Worm (Caenorhabditis elegans) whole organism, early embryonic: ENCODE measurements around the gene acox-1.6.
A peak's percentile ranks its signal among the peaks of the same experiment; 100 is the strongest.

ENCODE experiments used
- B0310.2 ChIP-seq: sonication (generic microtip); optimal IDR thresholded peaks from 2 replicates; lab custom pipeline; 2016; ENCODE audit warnings: mild to moderate bottlenecking, missing genetic modification characterization, missing compliant biosample characterization
- F13C5.2 ChIP-seq: sonication (generic microtip); optimal IDR thresholded peaks from 2 replicates; lab custom pipeline; 2017; ENCODE audit warnings: mild to moderate bottlenecking, missing genetic modification characterization, inconsistent platforms, missing compliant biosample characterization
- aly-1 ChIP-seq: sonication (generic microtip); optimal IDR thresholded peaks from 2 replicates; lab custom pipeline; 2016; ENCODE audit warnings: missing genetic modification characterization, missing compliant biosample characterization
- ama-1 ChIP-seq: fragments of 150-350 bp; optimal IDR thresholded peaks from 2 replicates; lab custom pipeline; 2014
- ceh-13 ChIP-seq: fragments of 200-800 bp; sonication (Bioruptor generic); optimal IDR thresholded peaks from 2 replicates; lab custom pipeline; 2018; ENCODE audit warnings: mild to moderate bottlenecking, missing genetic modification characterization, missing compliant biosample characterization
- ceh-36 ChIP-seq: sonication (generic microtip); optimal IDR thresholded peaks from 2 replicates; lab custom pipeline; 2016; ENCODE audit warnings: missing genetic modification characterization, inconsistent platforms, missing compliant biosample characterization
- ets-7 ChIP-seq: sonication (generic microtip); optimal IDR thresholded peaks from 2 replicates; lab custom pipeline; 2016; ENCODE audit warnings: missing genotype, missing genetic modification characterization, missing compliant biosample characterization
- flt-1 ChIP-seq: fragments of 200-800 bp; sonication (Bioruptor generic); IDR thresholded peaks from 2 replicates; pipeline ENCODE4 v1.3.6; 2022; ENCODE audit warnings: missing genetic modification characterization, missing compliant biosample characterization
- hmbx-1 ChIP-seq: sonication (generic microtip); optimal IDR thresholded peaks from 2 replicates; lab custom pipeline; 2016; ENCODE audit warnings: mild to moderate bottlenecking, missing genetic modification characterization, missing compliant biosample characterization
- hmg-4 ChIP-seq: fragments of 200-800 bp; sonication (Bioruptor generic); optimal IDR thresholded peaks from 2 replicates; lab custom pipeline; 2018; ENCODE audit warnings: mild to moderate bottlenecking, missing genetic modification characterization, missing compliant biosample characterization
- hnd-1 ChIP-seq: sonication (generic microtip); optimal IDR thresholded peaks from 2 replicates; lab custom pipeline; 2016; ENCODE audit warnings: missing genetic modification characterization, missing compliant biosample characterization
- pes-1 ChIP-seq: fragments of 200-800 bp; sonication (Bioruptor generic); IDR thresholded peaks from 2 replicates; pipeline ENCODE4 v1.3.6; 2022; ENCODE audit warnings: missing genetic modification reagents, missing genetic modification characterization, missing compliant biosample characterization
- scrt-1 ChIP-seq: fragments of 200-800 bp; sonication (Bioruptor generic); IDR thresholded peaks from 2 replicates; pipeline ENCODE4 v1.3.6; 2022; ENCODE audit warnings: missing genetic modification characterization, missing compliant biosample characterization
- sea-1 ChIP-seq: fragments of 200-800 bp; sonication (Bioruptor generic); conservative IDR thresholded peaks from 2 replicates; pipeline ENCODE4 v1.3.6; 2022; ENCODE audit warnings: missing genetic modification characterization, missing compliant biosample characterization
- tbx-11 ChIP-seq: fragments of 200-800 bp; sonication (Bioruptor generic); IDR thresholded peaks from 2 replicates; pipeline ENCODE4 v1.3.6; 2022; ENCODE audit warnings: missing genetic modification characterization, missing compliant biosample characterization
- tbx-37 ChIP-seq: fragments of 200-800 bp; sonication (Bioruptor generic); conservative IDR thresholded peaks from 2 replicates; pipeline ENCODE4 v1.3.6; 2022; ENCODE audit warnings: missing genetic modification reagents, missing genetic modification characterization, missing compliant biosample characterization
- tra-4 ChIP-seq: sonication (generic microtip); optimal IDR thresholded peaks from 2 replicates; lab custom pipeline; 2017; ENCODE audit warnings: missing genetic modification characterization, missing compliant biosample characterization

The acox-1.6 gene

ce11 chrX:15847543-15848087 lies 9.3 kb upstream of the acox-1.6 start, which contains the start of gene F59F4.3:
F59F4.3 (minus strand) TSS chrX:15847593.
- no peak for TF ChIP-seq hmg-4
- no peak for TF ChIP-seq hmbx-1
- no peak for TF ChIP-seq scrt-1
- TF ChIP-seq flt-1 (GFP tag; lab: Robert Waterston, UW) = no peak
- no peak for TF ChIP-seq tra-4
- TF ChIP-seq ceh-13 = no peak
- TF ChIP-seq aly-1 (tag; lab: Kevin White, UChicago) = no peak
- no peak for TF ChIP-seq tbx-11 (GFP tag; lab: Robert Waterston, UW)
- TF ChIP-seq ama-1 (lab: Kevin White, UChicago) = no peak
- TF ChIP-seq sea-1 (GFP tag; lab: Robert Waterston, UW) = no peak
- no peak for TF ChIP-seq B0310.2
- TF ChIP-seq ets-7 (tag; lab: Kevin White, UChicago) = no peak
- TF ChIP-seq pes-1 (GFP tag; lab: Robert Waterston, UW) = no peak
- no peak for TF ChIP-seq hnd-1 (tag; lab: Kevin White, UChicago)
- TF ChIP-seq ceh-36 (tag; lab: Kevin White, UChicago) = no peak
- TF ChIP-seq F13C5.2 (tag; lab: Kevin White, UChicago) = no peak
- TF ChIP-seq tbx-37 (GFP tag; lab: Robert Waterston, UW) = no peak

DNA sequence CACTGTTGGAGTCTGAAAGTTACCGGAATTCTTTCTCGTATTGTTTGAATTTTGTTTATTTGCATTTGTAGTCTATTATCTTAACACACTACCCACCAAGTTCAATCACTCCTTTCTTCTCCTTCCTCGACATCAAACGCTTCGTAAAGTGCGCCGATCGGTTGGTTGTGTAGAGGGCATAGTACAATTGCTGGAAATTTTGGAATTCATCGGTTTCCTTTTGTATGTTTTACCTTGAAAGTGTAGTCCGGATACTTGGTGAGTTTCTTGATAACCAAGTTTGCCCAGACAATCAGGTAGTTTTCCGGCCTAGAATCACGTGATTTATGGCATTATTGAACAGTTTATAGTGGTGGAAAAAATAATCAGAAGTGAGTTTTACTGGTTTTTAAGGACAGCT lies 8.2 kb upstream of the acox-1.6 start:
- TF ChIP-seq ceh-13 (no peak), hmg-4 (no peak), tbx-11 (GFP tag; lab: Robert Waterston, UW) (no peak), flt-1 (GFP tag; lab: Robert Waterston, UW) (no peak), tbx-37 (GFP tag; lab: Robert Waterston, UW) (no peak), sea-1 (GFP tag; lab: Robert Waterston, UW) (no peak), tra-4 (no peak), scrt-1 (no peak), hmbx-1 (no peak), ama-1 (lab: Kevin White, UChicago) (no peak), hnd-1 (tag; lab: Kevin White, UChicago) (no peak), pes-1 (GFP tag; lab: Robert Waterston, UW) (no peak), aly-1 (tag; lab: Kevin White, UChicago) (no peak), ets-7 (tag; lab: Kevin White, UChicago) (no peak), F13C5.2 (tag; lab: Kevin White, UChicago) (no peak), B0310.2 (no peak)

ce11 chrX:15844330-15844729 lies 6.0 kb upstream of the acox-1.6 start:
- TF ChIP-seq tra-4 (no peak), B0310.2 (no peak), sea-1 (GFP tag; lab: Robert Waterston, UW) (no peak), flt-1 (GFP tag; lab: Robert Waterston, UW) (no peak), ama-1 (lab: Kevin White, UChicago) (no peak), hmg-4 (no peak), tbx-37 (GFP tag; lab: Robert Waterston, UW) (no peak), F13C5.2 (tag; lab: Kevin White, UChicago) (no peak), hnd-1 (tag; lab: Kevin White, UChicago) (no peak), tbx-11 (GFP tag; lab: Robert Waterston, UW) (no peak), aly-1 (tag; lab: Kevin White, UChicago) (no peak), ceh-36 (tag; lab: Kevin White, UChicago) (no peak), ceh-13 (no peak), hmbx-1 (no peak), ets-7 (tag; lab: Kevin White, UChicago) (no peak)

DNA sequence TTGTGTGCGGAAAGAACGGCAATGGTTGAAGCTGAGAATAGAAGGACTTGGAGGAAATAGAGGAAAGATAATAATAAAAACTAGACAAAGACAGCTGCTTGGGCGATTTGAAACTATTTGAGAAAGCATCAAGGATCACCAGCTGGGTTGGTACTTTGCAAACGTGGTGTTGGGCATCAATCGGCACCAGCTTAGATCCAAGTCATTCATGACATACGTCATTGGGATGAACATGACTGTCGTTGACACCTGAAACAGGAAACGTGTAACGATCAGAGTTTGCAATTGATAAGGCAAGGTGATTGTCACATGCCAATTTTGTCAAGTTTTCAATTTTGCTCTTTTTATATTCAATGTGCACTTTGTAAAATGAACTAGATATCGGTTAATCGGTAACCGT lies 4.1 kb upstream of the acox-1.6 start:
- no peak for TF ChIP-seq F13C5.2 (tag; lab: Kevin White, UChicago)
- no peak for TF ChIP-seq scrt-1
- no peak for TF ChIP-seq B0310.2
- no peak for TF ChIP-seq ama-1 (lab: Kevin White, UChicago)
- TF ChIP-seq pes-1 (GFP tag; lab: Robert Waterston, UW) = no peak
- no peak for TF ChIP-seq ets-7 (tag; lab: Kevin White, UChicago)
- TF ChIP-seq flt-1 (GFP tag; lab: Robert Waterston, UW) = no peak
- TF ChIP-seq ceh-36 (tag; lab: Kevin White, UChicago) = no peak
- no peak for TF ChIP-seq tra-4
- no peak for TF ChIP-seq tbx-37 (GFP tag; lab: Robert Waterston, UW)
- TF ChIP-seq aly-1 (tag; lab: Kevin White, UChicago) = no peak
- no peak for TF ChIP-seq hmg-4
- no peak for TF ChIP-seq tbx-11 (GFP tag; lab: Robert Waterston, UW)
- TF ChIP-seq ceh-13 = no peak
- TF ChIP-seq hmbx-1 = no peak
- no peak for TF ChIP-seq hnd-1 (tag; lab: Kevin White, UChicago)
- no peak for TF ChIP-seq sea-1 (GFP tag; lab: Robert Waterston, UW)

DNA sequence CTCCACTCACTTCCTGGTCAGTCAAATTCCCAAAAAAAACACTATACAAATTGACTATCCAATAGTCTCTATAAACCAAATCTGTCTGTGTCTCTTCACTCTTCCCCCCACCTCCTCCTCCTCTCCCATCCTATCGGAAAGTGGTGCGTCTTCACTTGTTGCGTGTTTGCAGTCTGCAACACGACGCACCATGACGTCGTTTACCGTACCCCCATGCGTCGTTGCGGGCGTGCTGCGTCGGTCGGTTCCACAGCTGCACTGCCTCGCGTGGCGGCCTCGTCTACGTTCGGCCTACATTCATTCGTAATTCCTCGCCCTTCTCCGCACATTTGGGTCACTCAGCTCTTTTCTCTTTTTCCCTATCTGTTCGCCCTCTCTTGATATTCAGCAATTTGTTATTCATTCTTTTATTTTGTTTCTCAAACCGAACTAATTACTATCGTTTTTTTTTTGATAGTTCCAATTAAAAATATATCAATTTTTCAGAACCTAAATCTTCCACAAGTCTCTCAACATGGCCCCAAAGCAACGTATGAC lies 2.8 kb upstream of the acox-1.6 start, which contains the start of gene serp-1.1:
TSS of gene serp-1.1 (plus strand) at position 487 of the 537 bp plus-strand sequence.
- TF ChIP-seq F13C5.2 (tag; lab: Kevin White, UChicago) = peak; percentile 89
- TF ChIP-seq tbx-11 (GFP tag; lab: Robert Waterston, UW) = 0 out of 2 replicates have a peak, but pooled peaks have one; percentile 33
- TF ChIP-seq B0310.2 = peak; percentile 54
- TF ChIP-seq hmg-4 = peak; percentile 92
- peak; percentile 69 for TF ChIP-seq ets-7 (tag; lab: Kevin White, UChicago)
- peak; percentile 59; the same call in 1 of the 2 replicates for TF ChIP-seq pes-1 (GFP tag; lab: Robert Waterston, UW)
- TF ChIP-seq hnd-1 (tag; lab: Kevin White, UChicago) = no peak
- no peak for TF ChIP-seq hmbx-1
- TF ChIP-seq sea-1 (GFP tag; lab: Robert Waterston, UW) = peak; percentile 89
- TF ChIP-seq tra-4 = no peak
- peak; percentile 57 for TF ChIP-seq flt-1 (GFP tag; lab: Robert Waterston, UW)
- no peak for TF ChIP-seq ama-1 (lab: Kevin White, UChicago)
- TF ChIP-seq scrt-1 = peak; percentile 62
- TF ChIP-seq ceh-36 (tag; lab: Kevin White, UChicago) = no peak
- TF ChIP-seq ceh-13 = no peak
- TF ChIP-seq tbx-37 (GFP tag; lab: Robert Waterston, UW) = 0 out of 2 replicates have a peak, but pooled peaks have one; percentile 43
- peak; percentile 74 for TF ChIP-seq aly-1 (tag; lab: Kevin White, UChicago)

ce11 chrX:15831537-15831936 lies 6.8 kb downstream of the acox-1.6 start:
- TF ChIP-seq tbx-37 (GFP tag; lab: Robert Waterston, UW) (no peak), tra-4 (no peak), hmg-4 (no peak), B0310.2 (no peak), flt-1 (GFP tag; lab: Robert Waterston, UW) (no peak), ceh-36 (tag; lab: Kevin White, UChicago) (no peak), hnd-1 (tag; lab: Kevin White, UChicago) (no peak), F13C5.2 (tag; lab: Kevin White, UChicago) (no peak), pes-1 (GFP tag; lab: Robert Waterston, UW) (no peak), ets-7 (tag; lab: Kevin White, UChicago) (no peak), hmbx-1 (no peak), sea-1 (GFP tag; lab: Robert Waterston, UW) (no peak), ama-1 (lab: Kevin White, UChicago) (no peak), tbx-11 (GFP tag; lab: Robert Waterston, UW) (no peak), ceh-13 (no peak), aly-1 (tag; lab: Kevin White, UChicago) (no peak), scrt-1 (no peak)
